Worm (Caenorhabditis elegans) whole organism, young adult: ENCODE measurements around the gene oac-40.

Experiments
- B0019.2 ChIP-seq: fragments of 200-800 bp; sonication (Bioruptor generic); conservative IDR thresholded peaks from 2 replicates; pipeline ENCODE4 v1.3.6; 2022; ENCODE audit warnings: missing genetic modification reagents, missing genetic modification characterization, missing compliant biosample characterization
- C17E4.6 ChIP-seq: fragments of 200-800 bp; sonication (Bioruptor generic); IDR thresholded peaks from 2 replicates; pipeline ENCODE4 v1.3.6; 2022; ENCODE audit warnings: missing genetic modification reagents, missing genetic modification characterization, missing compliant biosample characterization
- F57C9.4 ChIP-seq: sonication (generic microtip); optimal IDR thresholded peaks from 2 replicates; lab custom pipeline; 2017; ENCODE audit warnings: mild to moderate bottlenecking, missing genetic modification characterization, missing compliant biosample characterization
- Y56A3A.18 ChIP-seq: fragments of 200-800 bp; sonication (Bioruptor generic); IDR thresholded peaks from 2 replicates; pipeline ENCODE4 v1.3.6; 2022; ENCODE audit warnings: missing genetic modification reagents, missing genetic modification characterization, missing compliant biosample characterization
- ZK185.1 ChIP-seq: sonication (generic microtip); optimal IDR thresholded peaks from 2 replicates; lab custom pipeline; 2016; ENCODE audit warnings: mild to moderate bottlenecking, missing genetic modification characterization, missing compliant biosample characterization; ENCODE audit not compliant: poor library complexity, severe bottlenecking
- akir-1 ChIP-seq: fragments of 200-800 bp; sonication (Bioruptor generic); optimal IDR thresholded peaks from 2 replicates; lab custom pipeline; 2018; ENCODE audit warnings: mild to moderate bottlenecking, missing genetic modification characterization, moderate library complexity, missing compliant biosample characterization
- attf-6 ChIP-seq: fragments of 200-800 bp; sonication (Bioruptor generic); IDR thresholded peaks from 2 replicates; pipeline ENCODE4 v1.3.6; 2022; ENCODE audit warnings: missing genetic modification reagents, missing genetic modification characterization, missing compliant biosample characterization
- bed-2 ChIP-seq: fragments of 200-800 bp; sonication (Bioruptor generic); IDR thresholded peaks from 2 replicates; pipeline ENCODE4 v1.3.6; 2022; ENCODE audit warnings: missing genetic modification reagents, missing genetic modification characterization, missing compliant biosample characterization
- ceh-100 ChIP-seq: fragments of 200-800 bp; sonication (Bioruptor generic); IDR thresholded peaks from 2 replicates; pipeline ENCODE4 v1.3.6; 2022; ENCODE audit warnings: missing genetic modification reagents, missing genetic modification characterization, missing compliant biosample characterization
- ceh-91 ChIP-seq: fragments of 200-800 bp; sonication (Bioruptor generic); IDR thresholded peaks from 2 replicates; pipeline ENCODE4 v1.3.6; 2022; ENCODE audit warnings: missing genetic modification reagents, missing genetic modification characterization, missing compliant biosample characterization
- chd-7 ChIP-seq: sonication (generic microtip); optimal IDR thresholded peaks from 2 replicates; lab custom pipeline; 2016; ENCODE audit warnings: mild to moderate bottlenecking, missing genetic modification characterization, moderate library complexity, missing compliant biosample characterization
- die-1 ChIP-seq: sonication (generic microtip); optimal IDR thresholded peaks from 2 replicates; lab custom pipeline; 2016; ENCODE audit warnings: missing genotype, mild to moderate bottlenecking, missing genetic modification characterization, missing compliant biosample characterization
- dox-1 ChIP-seq: fragments of 200-800 bp; sonication (Bioruptor generic); IDR thresholded peaks from 2 replicates; pipeline ENCODE4 v1.3.6; 2022; ENCODE audit warnings: missing genetic modification reagents, missing genetic modification characterization, missing compliant biosample characterization
- dpff-1 ChIP-seq: sonication (generic microtip); optimal IDR thresholded peaks from 2 replicates; lab custom pipeline; 2017; ENCODE audit warnings: mild to moderate bottlenecking, missing genetic modification characterization, missing compliant biosample characterization
- efl-1 ChIP-seq: fragments of 150-350 bp; optimal IDR thresholded peaks from 2 replicates; lab custom pipeline; 2014; ENCODE audit warnings: missing biosample characterization, missing genetic modification reagents, missing genetic modification characterization
- egl-18 ChIP-seq: fragments of 200-800 bp; sonication (Bioruptor generic); IDR thresholded peaks from 2 replicates; pipeline ENCODE4 v1.3.6; 2022; ENCODE audit warnings: missing genetic modification reagents, missing genetic modification characterization, missing compliant biosample characterization
- egl-44 ChIP-seq: fragments of 200-800 bp; sonication (Bioruptor generic); IDR thresholded peaks from 2 replicates; pipeline ENCODE4 v1.3.6; 2022; ENCODE audit warnings: missing genetic modification reagents, missing genetic modification characterization, missing compliant biosample characterization
- ekl-4 ChIP-seq: fragments of 200-800 bp; sonication (Bioruptor generic); IDR thresholded peaks from 2 replicates; pipeline ENCODE4 v1.3.6; 2022; ENCODE audit warnings: missing genetic modification reagents, missing genetic modification characterization, missing compliant biosample characterization
- fkh-3 ChIP-seq: sonication (generic microtip); optimal IDR thresholded peaks from 2 replicates; lab custom pipeline; 2016; ENCODE audit warnings: mild to moderate bottlenecking, missing genetic modification characterization, missing compliant biosample characterization
- hsf-1 ChIP-seq: fragments of 200-800 bp; sonication (Bioruptor generic); IDR thresholded peaks from 2 replicates; pipeline ENCODE4 v1.3.6; 2022; ENCODE audit warnings: missing genetic modification reagents, missing genetic modification characterization, missing compliant biosample characterization
- let-526 ChIP-seq: fragments of 200-800 bp; sonication (Bioruptor generic); IDR thresholded peaks from 2 replicates; pipeline ENCODE4 v1.3.6; 2022; ENCODE audit warnings: missing genetic modification reagents, missing genetic modification characterization, missing compliant biosample characterization
- lin-26 ChIP-seq: fragments of 200-800 bp; sonication (Bioruptor generic); IDR thresholded peaks from 2 replicates; pipeline ENCODE4 v1.3.6; 2022; ENCODE audit warnings: missing genetic modification reagents, missing genetic modification characterization, missing compliant biosample characterization
- lin-35 ChIP-seq, 3 experiments: fragments of 150-350 bp in 2 of 3; sonication (generic microtip) in 1 of 3; optimal IDR thresholded peaks; 2 replicates each; lab custom pipeline; 2014 to 2018; ENCODE audit warnings: missing biosample characterization in 3 of 3, missing genetic modification characterization in 3 of 3, missing genetic modification reagents in 3 of 3
- lin-54 ChIP-seq: fragments of 200-800 bp; sonication (Bioruptor generic); optimal IDR thresholded peaks from 2 replicates; lab custom pipeline; 2018; ENCODE audit warnings: mild to moderate bottlenecking, missing genetic modification characterization, missing compliant biosample characterization
- madf-3 ChIP-seq: fragments of 200-800 bp; sonication (Bioruptor generic); IDR thresholded peaks from 2 replicates; pipeline ENCODE4 v1.3.6; 2022; ENCODE audit warnings: missing genetic modification reagents, missing genetic modification characterization, missing compliant biosample characterization
- mcd-1 ChIP-seq: fragments of 200-800 bp; sonication (Bioruptor generic); IDR thresholded peaks from 2 replicates; pipeline ENCODE4 v1.3.6; 2022; ENCODE audit warnings: missing genetic modification reagents, missing genetic modification characterization, missing compliant biosample characterization
- mel-28 ChIP-seq: sonication (generic microtip); optimal IDR thresholded peaks from 2 replicates; lab custom pipeline; 2016; ENCODE audit warnings: borderline replicate concordance, mild to moderate bottlenecking, missing genetic modification characterization, missing compliant biosample characterization
- mxl-1 ChIP-seq: sonication (generic microtip); optimal IDR thresholded peaks from 2 replicates; lab custom pipeline; 2016; ENCODE audit warnings: missing genetic modification characterization, missing compliant biosample characterization
- nfya-1 ChIP-seq: sonication (generic microtip); optimal IDR thresholded peaks from 2 replicates; lab custom pipeline; 2017; ENCODE audit warnings: antibody characterized with exemption, missing compliant biosample characterization, missing genetic modification characterization, borderline replicate concordance; ENCODE audit not compliant: insufficient read depth
- nfya-2 ChIP-seq: fragments of 200-800 bp; sonication (Bioruptor generic); IDR thresholded peaks from 2 replicates; pipeline ENCODE4 v1.3.6; 2022; ENCODE audit warnings: missing genetic modification reagents, missing genetic modification characterization, missing compliant biosample characterization
- nhr-120 ChIP-seq: fragments of 200-800 bp; sonication (Bioruptor generic); IDR thresholded peaks from 2 replicates; pipeline ENCODE4 v1.3.6; 2022; ENCODE audit warnings: missing genetic modification characterization, missing compliant biosample characterization
- rcor-1 ChIP-seq: fragments of 200-800 bp; sonication (Bioruptor generic); IDR thresholded peaks from 2 replicates; pipeline ENCODE4 v1.3.6; 2022; ENCODE audit warnings: missing genetic modification reagents, missing genetic modification characterization, missing compliant biosample characterization
- snpc-1.1 ChIP-seq: sonication (generic microtip); optimal IDR thresholded peaks from 2 replicates; lab custom pipeline; 2017; ENCODE audit warnings: missing genetic modification characterization, mild to moderate bottlenecking, missing compliant biosample characterization, antibody characterized with exemption, moderate library complexity, missing genotype, missing genetic modification reagents; ENCODE audit not compliant: insufficient read depth
- snpc-4 ChIP-seq, 5 experiments: fragments of 150-350 bp in 1 of 5; sonication (generic microtip) in 4 of 5; optimal IDR thresholded peaks; 2 replicates each; lab custom pipeline; 2014 to 2018; ENCODE audit warnings: missing genetic modification characterization in 5 of 5, missing biosample characterization in 3 of 5, antibody characterized with exemption in 2 of 5, mild to moderate bottlenecking in 2 of 5, missing compliant biosample characterization in 2 of 5, missing genotype in 2 of 5, moderate library complexity in 2 of 5, missing genetic modification reagents in 1 of 5
- somi-1 ChIP-seq: fragments of 200-800 bp; sonication (Bioruptor generic); optimal IDR thresholded peaks from 2 replicates; lab custom pipeline; 2018; ENCODE audit warnings: mild to moderate bottlenecking, missing genetic modification characterization, missing compliant biosample characterization
- tlf-1 ChIP-seq: fragments of 200-800 bp; sonication (Bioruptor generic); optimal IDR thresholded peaks from 2 replicates; lab custom pipeline; 2018; ENCODE audit warnings: mild to moderate bottlenecking, missing genetic modification characterization, missing compliant biosample characterization
- xnd-1 ChIP-seq: sonication (generic microtip); optimal IDR thresholded peaks from 2 replicates; lab custom pipeline; 2016; ENCODE audit warnings: missing genotype, missing genetic modification reagents, missing genetic modification characterization, missing compliant biosample characterization
- zfh-2 ChIP-seq: fragments of 200-800 bp; sonication (Bioruptor generic); conservative IDR thresholded peaks from 2 replicates; pipeline ENCODE4 v1.3.6; 2022; ENCODE audit warnings: missing genetic modification reagents, missing genetic modification characterization, missing compliant biosample characterization
- zim-3 ChIP-seq: sonication (generic microtip); optimal IDR thresholded peaks from 2 replicates; lab custom pipeline; 2017; ENCODE audit warnings: mild to moderate bottlenecking, missing genetic modification characterization, moderate library complexity, missing compliant biosample characterization
- ztf-18 ChIP-seq: sonication (generic microtip); optimal IDR thresholded peaks from 2 replicates; lab custom pipeline; 2016; ENCODE audit warnings: missing genotype, mild to moderate bottlenecking, missing genetic modification characterization, missing compliant biosample characterization
- ztf-25 ChIP-seq: fragments of 200-800 bp; sonication (Bioruptor generic); IDR thresholded peaks from 2 replicates; pipeline ENCODE4 v1.3.6; 2022; ENCODE audit warnings: missing genetic modification reagents, missing genetic modification characterization, missing compliant biosample characterization
- ztf-28 ChIP-seq: fragments of 200-800 bp; sonication (Bioruptor generic); IDR thresholded peaks from 2 replicates; pipeline ENCODE4 v1.3.6; 2022; ENCODE audit warnings: missing genetic modification reagents, missing genetic modification characterization, missing compliant biosample characterization

The oac-40 gene

DNA sequence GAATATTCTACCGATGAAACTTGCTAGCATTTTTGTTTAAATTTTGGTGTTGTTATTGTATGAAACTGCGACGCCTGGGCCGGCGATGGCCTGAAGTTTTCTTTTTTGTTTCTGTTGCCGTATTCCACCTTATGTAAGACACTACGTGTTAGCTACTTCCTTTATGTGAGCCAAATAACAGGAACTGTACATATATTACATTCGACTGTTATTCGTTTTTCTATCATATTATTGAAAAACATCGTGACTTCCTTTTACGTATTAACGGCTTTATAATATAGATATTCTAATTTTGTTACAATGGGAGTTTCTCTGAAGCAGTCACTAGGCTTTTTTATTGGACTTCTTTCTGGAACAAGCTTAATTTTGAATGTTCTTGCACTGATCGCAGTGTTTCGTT, 11.3 kb upstream of the oac-40 start, which contains the start of gene srx-3:
srx-3 (plus strand) TSS at position 301 of the 400 bp plus-strand sequence.
- no peak for TF ChIP-seq hsf-1
- no peak for TF ChIP-seq nhr-120 (GFP tag; lab: Robert Waterston, UW)

- TF ChIP-seq ekl-4 (GFP tag; lab: Robert Waterston, UW) = no peak
- no peak for TF ChIP-seq let-526
- TF ChIP-seq dpff-1 (tag; lab: Kevin White, UChicago) = no peak
- TF ChIP-seq, all 124 proteins: peak for 0
These were observed 7.4 kb upstream of the oac-40 start, which contains the start of gene srx-2 for ce11 chrV:9009175-9009574. srx-2 (plus strand) TSS chrV:9009475.

- no peak for TF ChIP-seq nfya-1 (tag; lab: Kevin White, UChicago)
- TF ChIP-seq Y56A3A.18 (GFP tag; lab: Robert Waterston, UW) = no peak
- TF ChIP-seq ceh-100 (GFP tag; lab: Robert Waterston, UW) = no peak
- TF ChIP-seq madf-3 (GFP tag; lab: Robert Waterston, UW) = no peak
- TF ChIP-seq efl-1 (GFP tag; lab: Kevin White, UChicago) = no peak
- no peak for TF ChIP-seq ztf-28 (GFP tag; lab: Robert Waterston, UW)
- no peak for TF ChIP-seq C17E4.6 (GFP tag; lab: Robert Waterston, UW)
- TF ChIP-seq F57C9.4 (tag; lab: Kevin White, UChicago) = no peak
- TF ChIP-seq snpc-1.1 (tag; lab: Kevin White, UChicago) = no peak
- TF ChIP-seq lin-54 (GFP tag; lab: Kevin White, UChicago) = no peak
- no peak for TF ChIP-seq lin-35 (GFP tag; optimal IDR thresholded peaks at IDR 0.05; lab: Kevin White, UChicago)
- no peak for TF ChIP-seq rcor-1 (GFP tag; lab: Robert Waterston, UW)
- TF ChIP-seq ceh-91 = no peak
- no peak for TF ChIP-seq dox-1
- no peak for TF ChIP-seq chd-7 (tag; lab: Kevin White, UChicago)
- TF ChIP-seq akir-1 = no peak
- TF ChIP-seq zfh-2 = no peak
- TF ChIP-seq egl-44 (GFP tag; lab: Robert Waterston, UW) = no peak
These were observed 2.8 kb upstream of the oac-40 start, which contains the start of gene srh-201 for ce11 chrV:9013765-9014164. srh-201 (minus strand) TSS chrV:9013865.

ce11 chrV:9015540-9015939, 1.0 kb upstream of the oac-40 start, which contains the start of gene srt-18:
srt-18 (minus strand) TSS chrV:9015640.
- TF ChIP-seq snpc-4 (GFP tag; optimal IDR thresholded peaks at IDR 0.05; lab: Kevin White, UChicago) = no peak
- TF ChIP-seq snpc-4 (tag; optimal IDR thresholded peaks at IDR 0.05; lab: Kevin White, UChicago) = no peak
- no peak for TF ChIP-seq egl-18 (GFP tag; lab: Robert Waterston, UW)
- TF ChIP-seq attf-6 (GFP tag; lab: Robert Waterston, UW) = no peak
- no peak for TF ChIP-seq lin-26 (GFP tag; lab: Robert Waterston, UW)
- TF ChIP-seq mel-28 (tag; lab: Kevin White, UChicago) = no peak
- no peak for TF ChIP-seq mxl-1 (tag; lab: Kevin White, UChicago)
- TF ChIP-seq bed-2 (GFP tag; lab: Robert Waterston, UW) = no peak

DNA sequence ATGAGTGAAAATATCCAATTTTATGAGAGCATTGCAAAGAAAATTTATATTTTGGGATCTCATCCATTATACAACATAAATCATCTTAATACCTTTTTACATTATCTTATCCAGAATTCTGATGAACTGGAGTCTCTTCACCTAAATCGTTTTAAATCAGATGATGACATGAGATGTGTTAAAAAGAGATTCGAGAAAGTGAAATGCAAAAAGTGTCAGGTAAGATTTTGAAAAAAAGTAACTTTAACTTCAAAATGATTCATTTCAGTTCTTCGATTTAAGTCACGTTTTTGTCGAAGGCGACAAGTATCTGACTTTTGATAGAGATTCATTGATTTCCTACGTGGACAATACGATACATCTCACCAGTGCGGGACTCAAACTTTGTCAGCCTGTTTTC, 2.3 kb downstream of the oac-40 start:
- TF ChIP-seq bed-2 (GFP tag; lab: Robert Waterston, UW) = no peak
- TF ChIP-seq nfya-2 (GFP tag; lab: Robert Waterston, UW) = no peak
- no peak for TF ChIP-seq mcd-1 (GFP tag; lab: Robert Waterston, UW)
- TF ChIP-seq zim-3 (tag; lab: Kevin White, UChicago) = no peak
- no peak for TF ChIP-seq ZK185.1 (tag; lab: Kevin White, UChicago)
- no peak for TF ChIP-seq fkh-3 (tag; lab: Kevin White, UChicago)
- TF ChIP-seq die-1 (tag; lab: Kevin White, UChicago) = no peak
- TF ChIP-seq ztf-25 = no peak
- TF ChIP-seq nfya-1 (tag; lab: Kevin White, UChicago) = no peak
- no peak for TF ChIP-seq ztf-18 (tag; lab: Kevin White, UChicago)
- no peak for TF ChIP-seq let-526
- TF ChIP-seq tlf-1 = no peak
- no peak for TF ChIP-seq xnd-1 (tag; lab: Kevin White, UChicago)
- no peak for TF ChIP-seq B0019.2 (GFP tag; lab: Robert Waterston, UW)
- no peak for TF ChIP-seq somi-1
- no peak for TF ChIP-seq ztf-28 (GFP tag; lab: Robert Waterston, UW)
